Fruit fly (Drosophila melanogaster) whole organism, prepupa: ENCODE data around the gene Septin4.

Experiments
- Blimp-1 ChIP-seq: fragments of 200-800 bp; sonication (Bioruptor generic); optimal IDR thresholded peaks from 3 replicates; lab custom pipeline; 2017; ENCODE audit warnings: missing biosample characterization, missing genetic modification characterization, mild to moderate bottlenecking, moderate library complexity, missing genetic modification reagents
- CG11294 ChIP-seq: fragments of 200-800 bp; sonication (Bioruptor generic); IDR thresholded peaks from 2 replicates; pipeline ENCODE4 v1.3.6; 2022; ENCODE audit warnings: missing biosample characterization, missing genetic modification characterization
- CG11762 ChIP-seq: fragments of 200-800 bp; sonication (Bioruptor generic); optimal IDR thresholded peaks from 3 replicates; lab custom pipeline; 2016; ENCODE audit warnings: missing biosample characterization, missing genetic modification characterization; ENCODE audit not compliant: insufficient read depth
- CG3032 ChIP-seq: fragments of 200-800 bp; optimal IDR thresholded peaks from 2 replicates; lab custom pipeline; 2019; ENCODE audit warnings: missing biosample characterization, mild to moderate bottlenecking, missing genetic modification characterization, moderate library complexity
- CG31627 ChIP-seq: fragments of 200-800 bp; sonication (Bioruptor generic); optimal IDR thresholded peaks from 3 replicates; lab custom pipeline; 2016; ENCODE audit warnings: missing biosample characterization, missing genetic modification characterization
- CG32006 ChIP-seq: fragments of 200-800 bp; sonication (Bioruptor generic); optimal IDR thresholded peaks from 3 replicates; lab custom pipeline; 2017; ENCODE audit warnings: missing biosample characterization, mild to moderate bottlenecking, missing genetic modification characterization
- CG6276 ChIP-seq: fragments of 200-800 bp; sonication (Bioruptor generic); optimal IDR thresholded peaks from 2 replicates; lab custom pipeline; 2017; ENCODE audit warnings: missing biosample characterization, mild to moderate bottlenecking, missing genetic modification characterization
- CG7368 ChIP-seq: fragments of 200-800 bp; sonication (Bioruptor generic); optimal IDR thresholded peaks from 3 replicates; lab custom pipeline; 2016; ENCODE audit warnings: missing biosample characterization, missing genetic modification characterization
- CG8119 ChIP-seq: fragments of 200-800 bp; sonication (Bioruptor generic); IDR thresholded peaks from 3 replicates; pipeline ENCODE4 v1.3.6; 2022; ENCODE audit warnings: missing biosample characterization, missing genetic modification characterization
- Eip78C ChIP-seq: fragments of 200-800 bp; sonication (Bioruptor generic); peaks from one replicate; lab custom pipeline; 2016; ENCODE audit warnings: missing biosample characterization, missing genetic modification characterization
- Eip93F ChIP-seq: fragments of 200-800 bp; sonication (Bioruptor generic); optimal IDR thresholded peaks from 2 replicates; lab custom pipeline; 2016; ENCODE audit warnings: missing biosample characterization, mild to moderate bottlenecking, missing genetic modification characterization
- Gug ChIP-seq: fragments of 200-800 bp; sonication (Bioruptor generic); IDR thresholded peaks from 2 replicates; pipeline ENCODE4 v1.3.6; 2022; ENCODE audit warnings: missing biosample characterization, missing genetic modification characterization
- Hr38 ChIP-seq: sonication (Bioruptor generic); optimal IDR thresholded peaks from 2 replicates; lab custom pipeline; 2016; ENCODE audit warnings: missing biosample characterization, missing genetic modification characterization
- Hr39 ChIP-seq: fragments of 200-800 bp; sonication (Bioruptor generic); optimal IDR thresholded peaks from 2 replicates; lab custom pipeline; 2016; ENCODE audit warnings: missing biosample characterization, missing genetic modification characterization
- Lpt ChIP-seq: fragments of 200-800 bp; sonication (Bioruptor generic); optimal IDR thresholded peaks from 3 replicates; lab custom pipeline; 2016; ENCODE audit warnings: missing biosample characterization, missing genetic modification characterization
- Met ChIP-seq: fragments of 200-800 bp; sonication (Bioruptor generic); optimal IDR thresholded peaks from 3 replicates; lab custom pipeline; 2016; ENCODE audit warnings: missing biosample characterization, missing genetic modification characterization
- Sox102F ChIP-seq: fragments of 200-800 bp; sonication (Bioruptor generic); optimal IDR thresholded peaks from 2 replicates; lab custom pipeline; 2016; ENCODE audit warnings: missing biosample characterization, mild to moderate bottlenecking, missing genetic modification characterization
- achi ChIP-seq: fragments of 200-800 bp; sonication (Bioruptor generic); optimal IDR thresholded peaks from 3 replicates; lab custom pipeline; 2016; ENCODE audit warnings: missing biosample characterization, missing genetic modification characterization
- acj6 ChIP-seq: fragments of 200-800 bp; sonication (Bioruptor generic); optimal IDR thresholded peaks from 3 replicates; lab custom pipeline; 2016; ENCODE audit warnings: missing biosample characterization, missing genetic modification characterization
- cyc ChIP-seq: fragments of 200-800 bp; sonication (Bioruptor generic); optimal IDR thresholded peaks from 3 replicates; lab custom pipeline; 2016; ENCODE audit warnings: missing biosample characterization, missing genetic modification characterization
- dac ChIP-seq: fragments of 200-800 bp; sonication (Bioruptor generic); optimal IDR thresholded peaks from 2 replicates; lab custom pipeline; 2017; ENCODE audit warnings: missing biosample characterization, mild to moderate bottlenecking, missing genetic modification characterization
- dsx ChIP-seq: fragments of 200-800 bp; optimal IDR thresholded peaks from 3 replicates; lab custom pipeline; 2019; ENCODE audit warnings: missing biosample characterization, mild to moderate bottlenecking, missing genetic modification characterization, moderate library complexity; ENCODE audit not compliant: poor library complexity, severe bottlenecking
- eg ChIP-seq: fragments of 200-800 bp; sonication (Bioruptor generic); IDR thresholded peaks from 3 replicates; pipeline ENCODE4 v1.3.6; 2022; ENCODE audit warnings: missing biosample characterization, missing genetic modification characterization
- fd59A ChIP-seq: fragments of 200-800 bp; sonication (Bioruptor generic); optimal IDR thresholded peaks from 2 replicates; lab custom pipeline; 2017; ENCODE audit warnings: missing biosample characterization, mild to moderate bottlenecking, missing genetic modification characterization, missing genetic modification reagents
- fd85E ChIP-seq: fragments of 200-800 bp; sonication (Bioruptor generic); optimal IDR thresholded peaks from 3 replicates; lab custom pipeline; 2016; ENCODE audit warnings: missing biosample characterization, missing genetic modification characterization
- fkh ChIP-seq: fragments of 200-800 bp; sonication (Bioruptor generic); optimal IDR thresholded peaks from 3 replicates; lab custom pipeline; 2017; ENCODE audit warnings: missing biosample characterization, mild to moderate bottlenecking, missing genetic modification characterization, moderate library complexity
- lz ChIP-seq: fragments of 200-800 bp; sonication (Bioruptor generic); optimal IDR thresholded peaks from 3 replicates; lab custom pipeline; 2016; ENCODE audit warnings: missing biosample characterization, missing genetic modification characterization
- spab ChIP-seq: fragments of 200-800 bp; sonication (Bioruptor generic); optimal IDR thresholded peaks from 2 replicates; lab custom pipeline; 2017; ENCODE audit warnings: missing biosample characterization, mild to moderate bottlenecking, missing genetic modification characterization, missing genetic modification reagents
- svp ChIP-seq: fragments of 200-800 bp; sonication (Bioruptor generic); peaks from one replicate; lab custom pipeline; 2016; ENCODE audit warnings: missing biosample characterization, missing genetic modification characterization

Gene Septin4

DNA sequence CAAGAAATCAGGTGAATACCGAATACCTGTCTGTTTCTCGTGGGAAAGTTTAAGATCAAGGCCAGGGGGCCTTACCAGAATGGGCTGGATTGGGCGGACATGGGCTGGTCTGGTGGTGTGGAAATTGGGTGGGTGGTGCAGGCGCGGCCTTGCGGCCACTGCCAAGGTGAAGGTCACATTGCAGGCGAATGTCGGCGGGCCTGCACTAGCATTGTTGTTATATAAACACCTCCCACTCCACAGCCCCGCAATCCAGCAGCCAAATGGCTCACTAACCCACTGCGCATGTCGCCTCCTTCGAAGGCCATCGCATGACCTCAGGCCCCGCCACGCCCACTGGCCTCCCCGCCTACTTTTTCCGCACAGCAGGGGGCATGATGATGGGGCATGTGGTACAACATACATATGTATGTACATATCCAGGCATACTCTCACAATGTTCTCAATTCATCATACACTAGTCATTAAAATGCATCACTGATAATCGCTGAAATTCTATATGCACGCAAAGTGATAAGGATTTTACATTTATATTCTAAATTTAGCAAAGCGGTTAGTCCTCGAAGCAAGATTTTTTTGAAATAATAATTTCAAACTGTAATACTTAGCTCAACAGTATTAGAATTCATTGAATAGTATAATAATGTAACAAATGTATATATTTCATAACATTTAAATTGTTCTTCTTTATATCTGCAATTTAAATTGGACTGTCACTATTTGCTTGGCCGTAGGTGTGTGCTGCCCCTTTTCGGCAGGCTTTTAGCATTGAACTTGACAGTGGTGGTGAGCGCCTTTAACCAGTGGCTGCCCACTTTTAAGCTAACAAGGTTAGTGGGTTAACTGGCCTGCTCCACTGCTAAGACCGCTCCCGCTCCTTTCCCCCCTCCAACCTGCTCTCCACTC lies 1.9 kb upstream of the Septin4 start (continued):
- TF ChIP-seq Gug (no peak), svp (GFP tag; lab: Kevin White, UChicago) (peak; percentile 33), Hr38 (GFP tag; lab: Kevin White, UChicago) (no peak), Hr39 (GFP tag; lab: Kevin White, UChicago) (no peak), cyc (GFP tag; lab: Kevin White, UChicago) (no peak), spab (GFP tag; lab: Kevin White, UChicago) (no peak), CG11762 (no peak), dac (GFP tag; lab: Kevin White, UChicago) (no peak), Eip93F (GFP tag; lab: Kevin White, UChicago) (no peak), acj6 (GFP tag; lab: Kevin White, UChicago) (no peak), CG11294 (GFP tag; lab: Robert Waterston, UW) (no peak), Met (GFP tag; lab: Kevin White, UChicago) (no peak), Blimp-1 (no peak), Lpt (GFP tag; lab: Kevin White, UChicago) (no peak), CG8119 (GFP tag; lab: Robert Waterston, UW) (no peak), lz (GFP tag; lab: Kevin White, UChicago) (no peak), Sox102F (GFP tag; lab: Kevin White, UChicago) (no peak), fd85E (GFP tag; lab: Kevin White, UChicago) (no peak), eg (GFP tag; lab: Robert Waterston, UW) (no peak), dsx (no peak), CG7368 (no peak), fd59A (GFP tag; lab: Kevin White, UChicago) (no peak)

DNA sequence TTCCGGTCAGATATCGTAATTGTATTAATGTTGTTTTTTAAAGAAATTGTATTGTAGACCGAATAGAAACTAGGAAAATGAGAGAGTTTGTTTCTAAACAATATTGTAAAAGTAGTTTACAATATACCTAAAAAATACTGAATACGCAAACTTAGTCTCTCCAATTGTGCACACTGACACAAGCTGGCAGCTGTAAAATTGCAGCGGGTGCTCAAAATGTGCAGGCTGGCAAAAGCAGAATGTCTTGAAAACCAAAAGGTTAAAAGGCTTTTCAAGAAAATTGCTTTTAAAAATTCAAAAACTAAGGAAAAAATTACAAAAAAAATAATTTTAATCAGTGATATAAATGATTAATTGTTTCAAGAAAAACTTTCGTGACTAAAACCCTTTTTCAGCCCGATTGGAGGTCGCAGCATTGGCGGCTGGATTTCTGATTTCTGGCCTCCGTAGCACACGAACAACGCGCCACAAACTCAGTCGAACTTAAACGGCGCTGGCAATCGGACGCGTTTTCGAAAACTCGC lies 747 bp upstream of the Septin4 start, which contains the start of gene CG4678:
CG4678 (plus strand) TSS at position 474 of the 524 bp plus-strand sequence.
- peak; percentile 72 for TF ChIP-seq svp (GFP tag; lab: Kevin White, UChicago)
- TF ChIP-seq CG3032 (tag; lab: Kevin White, UChicago): no peak
- no peak for TF ChIP-seq CG31627 (GFP tag; lab: Kevin White, UChicago)

DNA sequence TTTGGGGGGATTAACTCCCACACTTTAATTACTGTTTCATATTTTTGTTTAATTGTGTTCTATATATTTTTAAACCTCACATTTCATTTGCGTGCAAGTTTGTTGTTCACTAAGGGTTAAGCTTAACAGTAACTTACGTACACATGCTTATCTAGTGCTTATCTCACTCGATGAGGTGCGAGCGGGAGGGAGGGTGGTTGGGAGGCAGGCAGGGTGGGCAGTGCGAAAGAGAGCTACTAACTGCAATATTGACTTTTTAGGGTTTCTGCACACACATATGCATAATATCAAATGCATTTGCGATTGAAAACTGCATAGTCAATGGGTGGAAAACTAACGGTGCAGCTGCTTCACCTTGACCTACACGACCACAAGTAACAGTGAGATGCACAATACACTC lies 496 bp downstream of the Septin4 start:
- TF ChIP-seq achi (GFP tag; lab: Kevin White, UChicago) (peak; percentile 19), Lpt (GFP tag; lab: Kevin White, UChicago) (peak; percentile 4), fkh (GFP tag; lab: Kevin White, UChicago) (peak; percentile 5), spab (GFP tag; lab: Kevin White, UChicago) (no peak), Eip78C (GFP tag; lab: Kevin White, UChicago) (peak; percentile 53), eg (GFP tag; lab: Robert Waterston, UW) (peak; percentile 31; the same call in 1 of the 3 replicates), CG6276 (GFP tag; lab: Kevin White, UChicago) (no peak), svp (GFP tag; lab: Kevin White, UChicago) (peak; percentile 36)

DNA sequence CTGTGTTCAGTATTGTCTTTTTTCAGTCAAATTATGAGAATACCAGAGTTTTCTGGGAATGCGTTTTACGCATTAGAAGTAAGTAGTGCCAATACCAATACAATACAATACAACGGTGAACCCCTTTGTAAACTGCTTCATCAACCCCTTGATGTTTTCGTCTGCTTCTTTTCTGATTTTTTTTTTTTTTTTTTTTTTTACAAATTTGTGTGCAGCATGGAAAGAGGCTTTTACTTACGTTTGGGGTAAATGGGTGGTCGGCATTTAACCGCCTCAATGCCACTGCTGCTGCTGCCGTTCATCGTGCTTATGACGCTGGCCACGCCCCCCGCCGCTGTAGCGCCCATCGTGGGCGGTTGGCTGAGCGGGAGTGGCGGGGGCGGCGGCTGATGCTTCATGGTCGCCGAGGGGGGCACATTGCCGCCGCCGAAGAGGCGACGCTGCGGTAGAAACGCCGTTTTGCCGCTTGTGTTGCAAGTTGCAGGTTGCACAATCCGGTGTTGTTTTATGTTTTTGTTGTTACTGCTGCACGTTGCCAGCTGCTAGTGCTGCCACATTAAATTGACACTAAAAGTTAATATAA lies 1.1 kb downstream of the Septin4 start:
- no peak for TF ChIP-seq fkh (GFP tag; lab: Kevin White, UChicago)
- TF ChIP-seq, all 60 proteins: peak for 0

DNA sequence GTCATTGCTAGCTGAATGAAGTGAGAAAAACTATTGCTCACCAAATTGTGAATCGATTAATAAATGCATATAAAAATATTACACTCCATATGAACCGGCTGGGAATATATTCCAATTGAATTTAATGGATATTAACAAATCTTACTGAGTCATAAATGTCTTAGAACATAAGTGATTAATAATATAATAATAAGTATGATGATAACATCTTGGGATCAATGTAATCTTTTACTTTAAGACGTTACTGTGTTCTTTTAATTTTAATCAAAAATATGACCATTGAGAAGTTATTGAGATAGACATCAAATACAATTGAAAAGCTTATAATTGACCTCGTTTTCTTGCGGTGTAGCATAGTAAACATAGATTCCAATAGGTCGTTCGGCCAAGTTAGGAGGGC lies 2.6 kb downstream of the Septin4 start:
- TF ChIP-seq lz (GFP tag; lab: Kevin White, UChicago) (no peak), Lpt (GFP tag; lab: Kevin White, UChicago) (peak; percentile 7), Eip78C (GFP tag; lab: Kevin White, UChicago) (peak; percentile 9), Gug (no peak), CG32006 (GFP tag; lab: Kevin White, UChicago) (peak; percentile 43), fkh (GFP tag; lab: Kevin White, UChicago) (peak; percentile 42)
